Worm (Caenorhabditis elegans) whole organism, L4/young adult: Measurements from ENCODE around the gene C25F9.10.

Experiments
- W03F9.2 ChIP-seq: fragments of 150-350 bp; optimal IDR thresholded peaks from 2 replicates; lab custom pipeline; 2014; ENCODE audit warnings: missing biosample characterization, missing genetic modification characterization
- dao-5 ChIP-seq: sonication (generic microtip); optimal IDR thresholded peaks from 2 replicates; lab custom pipeline; 2016; ENCODE audit warnings: missing genotype, missing genetic modification characterization, moderate library complexity, missing compliant biosample characterization
- him-1 ChIP-seq: sonication (generic microtip); optimal IDR thresholded peaks from 2 replicates; lab custom pipeline; 2016; ENCODE audit warnings: missing genotype, missing genetic modification reagents, missing genetic modification characterization, missing compliant biosample characterization

- TF ChIP-seq him-1, result no peak
- TF ChIP-seq W03F9.2, result no peak
- TF ChIP-seq dao-5 (tag; lab: Kevin White, UChicago), result no peak
These were observed 10.9 kb downstream of the C25F9.10 start, which contains the start of the genes C25F9.4 and C25F9.9 for ce11 chrV:19416475-19416874.
